Worm (Caenorhabditis elegans): Measurements from ENCODE around the gene srw-3.

srw-3 gene

DNA sequence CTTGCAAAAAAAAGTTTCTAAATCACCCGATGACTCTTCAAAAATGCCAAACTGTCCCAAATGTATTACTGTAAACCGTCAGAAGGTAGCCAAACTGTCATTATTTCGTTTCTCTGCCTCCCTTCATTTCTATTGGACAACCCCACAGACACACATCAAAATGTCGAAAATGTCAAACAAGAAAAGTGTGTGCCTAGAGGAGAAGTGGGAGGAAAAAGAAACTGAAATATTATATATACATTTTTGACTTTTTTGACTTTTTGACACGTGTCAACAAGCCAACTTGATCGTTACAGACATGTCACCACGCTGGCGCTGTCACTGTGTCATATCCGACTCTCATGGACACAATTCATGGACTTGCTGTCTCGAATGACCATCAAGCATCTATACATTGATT lies 44.3 kb downstream of the srw-3 start:
- no peak for TF ChIP-seq lin-1 (GFP tag; IDR thresholded peaks at IDR 0.05)
- no peak for TF ChIP-seq set-16 (GFP tag; IDR thresholded peaks at IDR 0.05)
- TF ChIP-seq rbr-2 (tag; optimal IDR thresholded peaks at IDR 0.05): no peak
- no peak for TF ChIP-seq nhr-76 (tag; optimal IDR thresholded peaks at IDR 0.05)
- no peak for TF ChIP-seq duxl-1 (tag; optimal IDR thresholded peaks at IDR 0.05; ENCODE audit: poor library complexity)
- TF ChIP-seq zip-11 (GFP tag; IDR thresholded peaks at IDR 0.05): no peak
- no peak for TF ChIP-seq dpl-1 (GFP tag; optimal IDR thresholded peaks at IDR 0.05)
- TF ChIP-seq nhr-6 (tag; optimal IDR thresholded peaks at IDR 0.05): no peak
- peak; percentile 46; the same call in 1 of the 2 replicates for TF ChIP-seq tra-1 (GFP tag; IDR thresholded peaks at IDR 0.05)
- TF ChIP-seq F37D6.2 (tag; optimal IDR thresholded peaks at IDR 0.05): no peak
- TF ChIP-seq snpc-1.2 (GFP tag; IDR thresholded peaks at IDR 0.05): no peak
- TF ChIP-seq daf-16 (GFP tag; optimal IDR thresholded peaks at IDR 0.05): peak in 1 of 2 experiments; percentile 15
- no peak for TF ChIP-seq daf-16 (tag; optimal IDR thresholded peaks at IDR 0.05)
- TF ChIP-seq daf-8 (GFP tag; IDR thresholded peaks at IDR 0.05): no peak
- no peak for TF ChIP-seq lin-13 (GFP tag; optimal IDR thresholded peaks at IDR 0.05)
- no peak for TF ChIP-seq lir-3 (tag; optimal IDR thresholded peaks at IDR 0.05)
- peak; percentile 23 for TF ChIP-seq hlh-11 (tag; optimal IDR thresholded peaks at IDR 0.05)
- TF ChIP-seq aly-2 (tag; optimal IDR thresholded peaks at IDR 0.05): no peak
- peak; percentile 56 for TF ChIP-seq dmd-6 (GFP tag; IDR thresholded peaks at IDR 0.05)
- TF ChIP-seq nhr-48 (tag; optimal IDR thresholded peaks at IDR 0.05): no peak
- no peak for TF ChIP-seq mes-2 (tag; optimal IDR thresholded peaks at IDR 0.05; ENCODE audit: poor library complexity, severe bottlenecking)
- no peak for TF ChIP-seq Y75B8A.6 (GFP tag; IDR thresholded peaks at IDR 0.05)
- no peak for TF ChIP-seq gei-8 (GFP tag; optimal IDR thresholded peaks at IDR 0.05)
- no peak for TF ChIP-seq T20F7.1 (GFP tag; optimal IDR thresholded peaks at IDR 0.05)
- TF ChIP-seq sdz-12 (GFP tag; optimal IDR thresholded peaks at IDR 0.05): no peak
- no peak for TF ChIP-seq ceh-28 (tag; optimal IDR thresholded peaks at IDR 0.05)

DNA sequence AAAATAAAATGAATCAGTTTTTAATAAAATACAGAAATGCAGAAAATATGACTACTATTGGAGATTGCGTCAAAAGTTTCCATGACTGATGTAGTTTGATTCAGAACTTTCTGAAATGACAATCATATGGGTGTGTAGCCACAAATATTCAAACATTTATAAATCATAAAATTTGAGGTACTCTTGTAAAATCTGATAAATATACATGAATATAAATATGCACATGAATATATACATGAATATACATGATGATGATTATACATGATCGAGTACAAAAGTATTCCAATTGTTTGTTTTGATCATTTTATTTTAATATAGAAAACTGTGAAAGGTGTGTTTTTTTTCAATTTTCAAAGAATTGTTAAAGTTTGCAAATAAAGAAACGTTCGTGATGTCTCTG lies 49.1 kb downstream of the srw-3 start, which contains the start of gene T05B11.4:
T05B11.4 (minus strand) TSS at position 101 of the 400 bp plus-strand sequence.
- TF ChIP-seq madf-5 (GFP tag; IDR thresholded peaks at IDR 0.05) (no peak), zag-1 (tag; optimal IDR thresholded peaks at IDR 0.05) (no peak), F26F4.8 (GFP tag; conservative IDR thresholded peaks at IDR 0.05) (no peak), zip-11 (GFP tag; IDR thresholded peaks at IDR 0.05) (no peak), lin-1 (GFP tag; IDR thresholded peaks at IDR 0.05) (no peak), nhr-6 (tag; optimal IDR thresholded peaks at IDR 0.05) (no peak), php-3 (GFP tag; IDR thresholded peaks at IDR 0.05) (no peak), hmg-1.1 (GFP tag; IDR thresholded peaks at IDR 0.05) (no peak), T26A8.4 (GFP tag; IDR thresholded peaks at IDR 0.05) (no peak), ama-1 (optimal IDR thresholded peaks at IDR 0.05) (no peak), fkh-10 (GFP tag; optimal IDR thresholded peaks at IDR 0.05) (no peak), nhr-111 (GFP tag; optimal IDR thresholded peaks at IDR 0.05) (no peak), skn-1 (tag; optimal IDR thresholded peaks at IDR 0.05) (no peak), zfp-3 (GFP tag; conservative IDR thresholded peaks at IDR 0.05) (no peak), lim-7 (GFP tag; IDR thresholded peaks at IDR 0.05) (no peak), unc-62 (GFP tag; optimal IDR thresholded peaks at IDR 0.05 in 1 of 2) (no peak), unc-62 (tag; optimal IDR thresholded peaks at IDR 0.05) (no peak), zip-2 (tag; optimal IDR thresholded peaks at IDR 0.05) (no peak)

DNA sequence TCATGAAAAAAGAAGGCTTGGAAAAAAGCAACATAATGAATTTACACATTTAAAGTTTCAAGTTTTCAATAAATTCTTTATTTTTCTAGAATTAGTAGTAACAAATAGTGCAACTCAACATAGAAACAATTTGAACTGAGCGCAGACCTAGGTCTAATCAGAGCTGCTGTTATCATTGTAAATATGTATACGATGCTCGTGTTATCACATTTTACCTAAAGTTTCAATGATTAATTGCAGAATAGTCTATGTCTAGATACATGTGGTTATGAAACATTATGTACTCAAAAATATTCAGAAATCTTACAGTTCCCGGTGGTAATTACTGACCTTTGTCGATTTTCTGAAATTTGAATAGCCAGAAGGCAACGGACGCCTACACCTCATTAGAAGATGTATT lies 50.6 kb downstream of the srw-3 start:
- TF ChIP-seq pqm-1 (tag; optimal IDR thresholded peaks at IDR 0.05) (peak; percentile 38), daf-16 (GFP tag; optimal IDR thresholded peaks at IDR 0.05) (no peak), daf-16 (tag; optimal IDR thresholded peaks at IDR 0.05) (peak; percentile 56), ama-1 (optimal IDR thresholded peaks at IDR 0.05) (no peak)

All from whole organism, L4 larva.